Fruit fly (Drosophila melanogaster) whole organism, adult: Measurements from ENCODE around the gene CG45105.
"Not testable (repeated sequence)": the region's sequence is repeated elsewhere in the genome, so short reads cannot be mapped to it uniquely, and the experiment has no call there.

Source experiments
- CG11617 ChIP-seq: fragments of 200-800 bp; sonication (Bioruptor generic); optimal IDR thresholded peaks from 2 replicates; lab custom pipeline; 2017; ENCODE audit warnings: mild to moderate bottlenecking, missing biosample characterization, missing genetic modification reagents, missing genetic modification characterization
- CG12768 ChIP-seq: fragments of 200-800 bp; sonication (Bioruptor generic); optimal IDR thresholded peaks from 2 replicates; lab custom pipeline; 2017; ENCODE audit warnings: missing biosample characterization, missing genetic modification characterization, mild to moderate bottlenecking, moderate library complexity, missing genetic modification reagents
- CG14711 ChIP-seq: fragments of 200-800 bp; sonication (Bioruptor generic); optimal IDR thresholded peaks from 2 replicates; lab custom pipeline; 2018; ENCODE audit warnings: missing biosample characterization, mild to moderate bottlenecking, missing genetic modification characterization, moderate library complexity
- CG1620 ChIP-seq: fragments of 200-800 bp; sonication (Bioruptor generic); optimal IDR thresholded peaks from 2 replicates; lab custom pipeline; 2016; ENCODE audit warnings: missing biosample characterization, missing genetic modification characterization
- CG33017 ChIP-seq: fragments of 200-800 bp; sonication (Bioruptor generic); optimal IDR thresholded peaks from 2 replicates; lab custom pipeline; 2018; ENCODE audit warnings: missing biosample characterization, mild to moderate bottlenecking, missing genetic modification characterization, moderate library complexity
- CG5204 ChIP-seq: fragments of 200-800 bp; sonication (Bioruptor generic); optimal IDR thresholded peaks from 2 replicates; lab custom pipeline; 2016; ENCODE audit warnings: missing biosample characterization, missing genetic modification characterization
- CG7045 ChIP-seq: fragments of 200-800 bp; sonication (Bioruptor generic); optimal IDR thresholded peaks from 2 replicates; lab custom pipeline; 2017; ENCODE audit warnings: missing biosample characterization, mild to moderate bottlenecking, missing genetic modification characterization
- CG7101 ChIP-seq: fragments of 200-800 bp; sonication (Bioruptor generic); optimal IDR thresholded peaks from 2 replicates; lab custom pipeline; 2018; ENCODE audit warnings: missing biosample characterization, mild to moderate bottlenecking, missing genetic modification characterization, moderate library complexity
- Clk ChIP-seq: fragments of 200-800 bp; sonication (Bioruptor generic); optimal IDR thresholded peaks from 2 replicates; lab custom pipeline; 2017; ENCODE audit warnings: missing biosample characterization, missing genetic modification characterization
- Crg-1 ChIP-seq: fragments of 200-800 bp; sonication (Bioruptor generic); optimal IDR thresholded peaks from 2 replicates; lab custom pipeline; 2016; ENCODE audit warnings: missing biosample characterization, missing genetic modification characterization
- Hr96 ChIP-seq: fragments of 200-800 bp; sonication (Bioruptor generic); optimal IDR thresholded peaks from 2 replicates; lab custom pipeline; 2016; ENCODE audit warnings: missing biosample characterization, missing genetic modification characterization
- Mnt ChIP-seq: fragments of 200-800 bp; sonication (Bioruptor generic); optimal IDR thresholded peaks from 2 replicates; lab custom pipeline; 2016; ENCODE audit warnings: missing biosample characterization, mild to moderate bottlenecking, missing genetic modification characterization
- bab1 ChIP-seq: fragments of 200-800 bp; sonication (Bioruptor generic); optimal IDR thresholded peaks from 3 replicates; lab custom pipeline; 2019; ENCODE audit warnings: missing biosample characterization, mild to moderate bottlenecking, missing genetic modification characterization, moderate library complexity
- cic ChIP-seq: fragments of 200-800 bp; sonication (Bioruptor generic); optimal IDR thresholded peaks from 2 replicates; lab custom pipeline; 2017; ENCODE audit warnings: missing biosample characterization, mild to moderate bottlenecking, missing genetic modification characterization, moderate library complexity
- cnc ChIP-seq, 2 experiments: fragments of >200 bp; optimal IDR thresholded peaks; 2 replicates each; lab custom pipeline; 2017
- kay ChIP-seq: fragments of 200-800 bp; sonication (Bioruptor generic); peaks from one replicate; lab custom pipeline; 2016; ENCODE audit warnings: missing biosample characterization, missing genetic modification characterization, borderline replicate concordance
- ovo ChIP-seq: fragments of 200-800 bp; sonication (Bioruptor generic); optimal IDR thresholded peaks from 2 replicates; lab custom pipeline; 2016; ENCODE audit warnings: missing biosample characterization, missing genetic modification characterization
- pad ChIP-seq: fragments of 200-800 bp; sonication (Bioruptor generic); optimal IDR thresholded peaks from 3 replicates; lab custom pipeline; 2017; ENCODE audit warnings: missing biosample characterization, missing genetic modification characterization, mild to moderate bottlenecking, moderate library complexity, missing genetic modification reagents
- tj ChIP-seq: fragments of 200-800 bp; sonication (Bioruptor generic); optimal IDR thresholded peaks from 3 replicates; lab custom pipeline; 2017; ENCODE audit warnings: missing biosample characterization, mild to moderate bottlenecking, missing genetic modification characterization, moderate library complexity
- toe ChIP-seq: fragments of 200-800 bp; sonication (Bioruptor generic); optimal IDR thresholded peaks from 2 replicates; lab custom pipeline; 2016; ENCODE audit warnings: missing biosample characterization, missing genetic modification characterization

CG45105 gene

DNA sequence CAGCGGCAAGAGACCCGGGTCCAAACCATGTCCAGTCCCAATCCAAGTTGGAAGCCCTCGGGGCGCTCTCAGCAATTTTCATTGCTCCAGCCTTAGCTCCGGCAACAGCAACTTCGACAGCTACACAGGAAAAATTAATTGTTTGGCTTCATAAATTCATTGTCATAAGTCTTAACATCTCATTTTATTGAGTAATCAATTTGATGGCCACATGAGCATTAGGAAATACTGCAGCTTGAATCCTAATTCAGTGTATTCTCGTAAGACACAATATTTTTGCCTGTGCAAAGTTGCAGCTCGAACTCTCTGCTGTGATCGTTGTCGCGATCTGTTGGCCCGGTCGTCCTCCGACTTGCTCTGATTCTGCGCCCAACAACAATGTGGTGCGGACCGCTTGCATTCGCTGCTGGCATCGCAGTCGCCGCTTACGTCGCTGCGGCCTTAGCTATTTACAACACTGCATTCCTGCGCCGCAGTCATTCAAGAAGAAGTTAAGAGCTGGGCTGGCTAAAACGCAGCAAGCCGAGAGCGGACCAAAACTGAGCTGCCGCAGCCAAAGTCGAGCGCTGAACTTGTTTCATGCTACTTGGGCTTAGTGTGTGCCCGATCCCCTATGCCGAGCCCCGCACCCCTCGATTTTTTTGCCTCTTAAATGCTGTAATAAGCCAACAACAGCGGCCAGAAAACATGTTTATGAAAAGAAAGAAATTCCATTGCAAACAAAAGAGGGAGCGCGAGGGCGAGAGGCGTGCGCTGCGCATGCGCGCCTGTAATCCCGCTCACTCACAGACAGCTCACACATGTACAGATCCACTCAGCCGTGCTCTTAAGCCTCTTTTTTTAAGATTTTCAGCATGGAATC, 1.8 kb upstream of the CG45105 start:
- TF ChIP-seq tj (GFP tag; lab: Kevin White, UChicago), result no peak
- no peak for TF ChIP-seq CG11617 (GFP tag; lab: Kevin White, UChicago)
- TF ChIP-seq CG7101 (tag; lab: Kevin White, UChicago), result no peak
- no peak for TF ChIP-seq Mnt

DNA sequence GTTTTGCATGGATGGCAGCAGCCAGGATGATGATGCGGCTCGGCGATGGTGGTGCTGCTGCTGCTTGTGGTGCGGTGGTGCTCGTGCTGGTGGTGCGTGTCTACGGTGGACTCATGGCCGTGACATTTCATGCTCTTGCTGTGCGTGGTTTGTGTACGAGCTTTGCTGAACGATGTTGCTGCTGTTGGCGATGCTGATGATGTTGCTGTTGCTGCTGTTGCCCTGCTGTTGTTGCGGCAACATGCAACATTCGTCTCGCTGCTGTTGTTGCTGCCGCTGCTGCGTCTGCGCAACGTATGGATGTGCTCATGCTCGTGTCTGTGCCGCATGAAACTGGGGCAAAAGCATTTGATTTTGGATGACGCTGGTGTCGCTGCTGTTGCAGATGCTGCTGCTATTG, 4.6 kb downstream of the CG45105 start:
- TF ChIP-seq CG1620 (no peak), Crg-1 (GFP tag; lab: Kevin White, UChicago) (no peak), tj (GFP tag; lab: Kevin White, UChicago) (no peak), toe (GFP tag; lab: Kevin White, UChicago) (no peak), ovo (GFP tag; lab: Kevin White, UChicago) (no peak), pad (GFP tag; lab: Kevin White, UChicago) (no peak), CG7101 (tag; lab: Kevin White, UChicago) (no peak), cic (GFP tag; lab: Kevin White, UChicago) (no peak), CG11617 (GFP tag; lab: Kevin White, UChicago) (no peak), cnc (optimal IDR thresholded peaks at IDR 0.05; lab: Kevin White, UChicago) (no peak), CG14711 (tag; lab: Kevin White, UChicago) (no peak), CG5204 (GFP tag; lab: Kevin White, UChicago) (no peak)

DNA sequence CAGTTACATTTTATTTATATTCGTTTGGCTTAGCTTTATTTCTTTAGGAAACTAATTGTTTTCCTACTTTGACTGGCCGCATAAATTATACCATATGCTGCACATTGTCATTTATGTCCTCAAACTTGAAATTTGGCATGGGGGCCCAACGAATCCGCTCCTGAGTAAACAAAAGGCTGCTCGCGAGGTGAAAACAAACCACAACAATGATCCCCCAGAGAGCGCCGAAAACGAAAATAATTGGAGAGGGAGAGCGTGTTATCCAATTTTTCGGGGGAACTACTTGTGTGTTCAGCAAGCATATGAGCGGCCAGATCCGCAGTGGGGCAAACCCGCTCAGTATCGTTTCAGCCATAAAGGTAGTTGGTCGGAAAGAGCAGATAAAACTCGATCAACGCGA, 9.7 kb downstream of the CG45105 start, which contains the start of gene EndoU:
Gene EndoU (plus strand): TSS at position 301 of the 400 bp plus-strand sequence.
- not testable (repeated sequence) for TF ChIP-seq CG7045 (GFP tag; lab: Kevin White, UChicago); CG33017 (tag; lab: Kevin White, UChicago); CG1620

dm6 chr3R:15904543-15904942, 13.3 kb downstream of the CG45105 start, which contains the start of gene glob1:
TSS of gene glob1 (minus strand) at chr3R:15904643.
- TF ChIP-seq bab1, cic, CG5204 (GFP tag; lab: Kevin White, UChicago): not testable (repeated sequence)

DNA sequence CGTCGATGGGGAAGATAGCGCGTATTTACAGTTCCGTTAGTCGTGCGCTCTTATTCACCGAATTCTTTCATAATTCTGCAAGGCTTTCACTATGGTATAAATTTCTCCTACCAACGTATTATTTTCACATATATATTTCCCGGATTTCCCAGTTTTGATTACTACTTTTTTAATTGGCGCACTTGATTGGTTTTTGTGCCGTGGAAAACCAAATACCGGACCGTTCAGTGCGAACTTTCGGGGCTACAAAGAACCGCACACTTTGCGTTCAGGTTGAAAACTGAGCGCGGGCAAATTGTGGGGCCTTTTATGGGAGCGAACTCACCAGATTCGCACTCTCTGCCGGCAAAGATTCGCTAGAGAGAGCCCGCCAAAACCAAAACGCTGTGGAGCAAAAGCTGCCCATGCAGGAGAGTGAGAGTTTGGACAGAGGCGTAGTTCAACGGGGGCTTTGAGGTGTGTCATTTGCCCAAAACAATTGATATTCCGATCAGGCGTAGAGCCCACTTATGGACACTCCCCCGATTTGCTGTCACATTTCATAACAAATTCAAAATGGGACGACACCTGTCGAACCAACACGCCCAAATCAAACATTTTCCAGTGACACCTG, 16.6 kb downstream of the CG45105 start:
- TF ChIP-seq ovo (GFP tag; lab: Kevin White, UChicago) (peak; percentile 70), pad (GFP tag; lab: Kevin White, UChicago) (peak; percentile 89)

dm6 chr3R:15899650-15900049, 18.2 kb downstream of the CG45105 start:
- TF ChIP-seq CG12768 (GFP tag; lab: Kevin White, UChicago), result peak; percentile 14
- peak; percentile 12 for TF ChIP-seq toe (GFP tag; lab: Kevin White, UChicago)
- TF ChIP-seq CG1620, result no peak
- no peak for TF ChIP-seq kay (GFP tag; lab: Kevin White, UChicago)
- TF ChIP-seq CG5204 (GFP tag; lab: Kevin White, UChicago), result peak; percentile 53
- TF ChIP-seq cic (GFP tag; lab: Kevin White, UChicago), result no peak
- peak; percentile 68 for TF ChIP-seq CG7045 (GFP tag; lab: Kevin White, UChicago)
- TF ChIP-seq Crg-1 (GFP tag; lab: Kevin White, UChicago), result no peak
- TF ChIP-seq CG7101 (tag; lab: Kevin White, UChicago), result peak; percentile 19
- TF ChIP-seq Clk (GFP tag; lab: Kevin White, UChicago), result no peak
- peak; percentile 10 for TF ChIP-seq CG14711 (tag; lab: Kevin White, UChicago)
- TF ChIP-seq ovo (GFP tag; lab: Kevin White, UChicago), result no peak
- peak; percentile 32 for TF ChIP-seq Hr96 (GFP tag; lab: Kevin White, UChicago)
- no peak for TF ChIP-seq Mnt
- TF ChIP-seq CG11617 (GFP tag; lab: Kevin White, UChicago), result no peak
- peak; percentile 44 for TF ChIP-seq CG33017 (tag; lab: Kevin White, UChicago)
- no peak for TF ChIP-seq tj (GFP tag; lab: Kevin White, UChicago)
- TF ChIP-seq bab1 (GFP tag; lab: Kevin White, UChicago), result no peak
- TF ChIP-seq pad (GFP tag; lab: Kevin White, UChicago), result no peak
- TF ChIP-seq cnc (optimal IDR thresholded peaks at IDR 0.05; lab: Kevin White, UChicago), result no peak

dm6 chr3R:15898302-15898701, 19.5 kb downstream of the CG45105 start:
- peak; percentile 64 for TF ChIP-seq CG33017 (tag; lab: Kevin White, UChicago)
- TF ChIP-seq CG5204 (GFP tag; lab: Kevin White, UChicago), result peak; percentile 18
- TF ChIP-seq toe (GFP tag; lab: Kevin White, UChicago), result peak; percentile 38
- peak; percentile 61 for TF ChIP-seq CG12768 (GFP tag; lab: Kevin White, UChicago)
- TF ChIP-seq tj (GFP tag; lab: Kevin White, UChicago), result no peak
- peak; percentile 37 for TF ChIP-seq CG11617 (GFP tag; lab: Kevin White, UChicago)
- peak; percentile 36 for TF ChIP-seq CG7045 (GFP tag; lab: Kevin White, UChicago)
- TF ChIP-seq CG14711 (tag; lab: Kevin White, UChicago), result peak; percentile 32
- TF ChIP-seq CG7101 (tag; lab: Kevin White, UChicago), result peak; percentile 63
- no peak for TF ChIP-seq ovo (GFP tag; lab: Kevin White, UChicago)
- no peak for TF ChIP-seq Mnt
